Fruit fly (Drosophila melanogaster) whole organism, embryonic: ENCODE results near the gene CG15725.

Experiments
- CG10321 ChIP-seq: fragments of 200-800 bp; sonication (Bioruptor generic); IDR thresholded peaks from 2 replicates; pipeline ENCODE4 v1.3.6; 2022; ENCODE audit warnings: missing biosample characterization, missing genetic modification characterization
- CG10431 ChIP-seq: fragments of 200-800 bp; sonication (Bioruptor generic); optimal IDR thresholded peaks from 3 replicates; lab custom pipeline; 2018; ENCODE audit warnings: missing biosample characterization, mild to moderate bottlenecking, missing genetic modification characterization
- CG10654 ChIP-seq: fragments of 200-800 bp; sonication (Bioruptor generic); optimal IDR thresholded peaks from 2 replicates; lab custom pipeline; 2016; ENCODE audit warnings: missing biosample characterization, missing genetic modification characterization
- CG11504 ChIP-seq: fragments of 200-800 bp; sonication (Bioruptor generic); optimal IDR thresholded peaks from 3 replicates; lab custom pipeline; 2019; ENCODE audit warnings: missing biosample characterization, mild to moderate bottlenecking, missing genetic modification characterization, moderate library complexity
- CG17359 ChIP-seq: fragments of 200-800 bp; sonication (Bioruptor generic); optimal IDR thresholded peaks from 3 replicates; lab custom pipeline; 2018; ENCODE audit warnings: missing biosample characterization, mild to moderate bottlenecking, missing genetic modification characterization, moderate library complexity
- CG2875 ChIP-seq: fragments of 200-800 bp; sonication (Bioruptor generic); optimal IDR thresholded peaks from 2 replicates; lab custom pipeline; 2017; ENCODE audit warnings: missing biosample characterization, mild to moderate bottlenecking, missing genetic modification characterization, missing genetic modification reagents
- CG4282 ChIP-seq: fragments of 200-800 bp; sonication (Bioruptor generic); optimal IDR thresholded peaks from 2 replicates; lab custom pipeline; 2016; ENCODE audit warnings: missing biosample characterization, missing genetic modification characterization
- CG4360 ChIP-seq: fragments of 200-800 bp; sonication (Bioruptor generic); IDR thresholded peaks from 2 replicates; pipeline ENCODE4 v1.3.6; 2022; ENCODE audit warnings: missing biosample characterization, missing genetic modification characterization
- CG4730 ChIP-seq: fragments of 200-800 bp; sonication (Bioruptor generic); IDR thresholded peaks from 2 replicates; pipeline ENCODE4 v1.3.6; 2022; ENCODE audit warnings: missing biosample characterization, missing genetic modification characterization
- CG5180 ChIP-seq: fragments of 200-800 bp; sonication (Bioruptor generic); optimal IDR thresholded peaks from 3 replicates; lab custom pipeline; 2017; ENCODE audit warnings: missing biosample characterization, missing genetic modification characterization, mild to moderate bottlenecking, moderate library complexity, missing genetic modification reagents
- CG7372 ChIP-seq: fragments of 200-800 bp; sonication (Bioruptor generic); IDR thresholded peaks from 2 replicates; pipeline ENCODE4 v1.3.6; 2022; ENCODE audit warnings: missing biosample characterization, missing genetic modification characterization
- CG8944 ChIP-seq: fragments of 200-800 bp; sonication (Bioruptor generic); optimal IDR thresholded peaks from 3 replicates; lab custom pipeline; 2016; ENCODE audit warnings: missing biosample characterization, missing genetic modification characterization
- CG9215 ChIP-seq: fragments of 200-800 bp; sonication (Bioruptor generic); IDR thresholded peaks from 2 replicates; pipeline ENCODE4 v1.3.6; 2022; ENCODE audit warnings: missing biosample characterization, missing genetic modification characterization
- CG9609 ChIP-seq: fragments of 200-800 bp; sonication (Bioruptor generic); optimal IDR thresholded peaks from 3 replicates; lab custom pipeline; 2016; ENCODE audit warnings: missing biosample characterization, missing genetic modification characterization
- CG9876 ChIP-seq: fragments of 200-800 bp; sonication (Bioruptor generic); optimal IDR thresholded peaks from 2 replicates; lab custom pipeline; 2016; ENCODE audit warnings: missing biosample characterization, missing genetic modification characterization
- Dfd ChIP-seq, 2 experiments: fragments of >200 bp; optimal IDR thresholded peaks; 2 replicates each; lab custom pipeline; 2017; ENCODE audit warnings: missing biosample characterization in 2 of 2, missing genetic modification characterization in 2 of 2
- GATAe ChIP-seq: fragments of 200-800 bp; sonication (Bioruptor generic); conservative IDR thresholded peaks from 2 replicates; pipeline ENCODE4 v1.3.6; 2022; ENCODE audit warnings: missing biosample characterization, missing genetic modification characterization
- MBD-R2 ChIP-seq: fragments of 200-800 bp; sonication (Bioruptor generic); IDR thresholded peaks from 2 replicates; pipeline ENCODE4 v1.3.6; 2022; ENCODE audit warnings: missing biosample characterization, missing genetic modification characterization
- Max ChIP-seq: fragments of 200-800 bp; sonication (Bioruptor generic); optimal IDR thresholded peaks from 2 replicates; lab custom pipeline; 2016; ENCODE audit warnings: missing biosample characterization, mild to moderate bottlenecking, missing genetic modification characterization
- Med ChIP-seq: fragments of 200-800 bp; sonication (Bioruptor generic); peaks from one replicate; lab custom pipeline; 2016; ENCODE audit warnings: missing biosample characterization, missing genetic modification characterization, mild to moderate bottlenecking, inconsistent platforms, moderate library complexity
- Oli ChIP-seq: fragments of 200-800 bp; sonication (Bioruptor generic); optimal IDR thresholded peaks from 2 replicates; lab custom pipeline; 2018; ENCODE audit warnings: missing biosample characterization, mild to moderate bottlenecking, missing genetic modification characterization, moderate library complexity
- Rx ChIP-seq: fragments of 200-800 bp; sonication (Bioruptor generic); IDR thresholded peaks from 2 replicates; pipeline ENCODE4 v1.3.6; 2022; ENCODE audit warnings: missing biosample characterization, missing genetic modification characterization
- Sin3A ChIP-seq: fragments of >200 bp; optimal IDR thresholded peaks from 2 replicates; lab custom pipeline; 2018
- Sox100B ChIP-seq: fragments of 200-800 bp; sonication (Bioruptor generic); optimal IDR thresholded peaks from 3 replicates; lab custom pipeline; 2018; ENCODE audit warnings: missing biosample characterization, mild to moderate bottlenecking, missing genetic modification characterization
- abd-A ChIP-seq: fragments of 200-800 bp; sonication (Bioruptor generic); optimal IDR thresholded peaks from 3 replicates; lab custom pipeline; 2019; ENCODE audit warnings: missing biosample characterization, mild to moderate bottlenecking, missing genetic modification characterization, moderate library complexity
- ato ChIP-seq: fragments of 200-800 bp; sonication (Bioruptor generic); IDR thresholded peaks from 2 replicates; pipeline ENCODE4 v1.3.6; 2022; ENCODE audit warnings: missing biosample characterization, missing genetic modification characterization; ENCODE audit not compliant: partially characterized antibody
- chinmo ChIP-seq: fragments of 200-800 bp; sonication (Bioruptor generic); IDR thresholded peaks from 4 replicates; pipeline ENCODE4 v1.3.6; 2022; ENCODE audit warnings: missing biosample characterization, missing genetic modification characterization; ENCODE audit not compliant: partially characterized antibody
- dan ChIP-seq: fragments of 200-800 bp; sonication (Bioruptor generic); IDR thresholded peaks from 2 replicates; pipeline ENCODE4 v1.3.6; 2022; ENCODE audit warnings: missing biosample characterization, missing genetic modification characterization
- dmrt11E ChIP-seq: fragments of 200-800 bp; sonication (Bioruptor generic); optimal IDR thresholded peaks from 3 replicates; lab custom pipeline; 2018; ENCODE audit warnings: missing biosample characterization, mild to moderate bottlenecking, missing genetic modification characterization, moderate library complexity
- dysf ChIP-seq: fragments of 200-800 bp; sonication (Bioruptor generic); IDR thresholded peaks from 3 replicates; pipeline ENCODE4 v1.3.6; 2022; ENCODE audit warnings: missing biosample characterization, missing genetic modification characterization
- eve ChIP-seq, 2 experiments: fragments of >200 bp; optimal IDR thresholded peaks; 2 replicates each; lab custom pipeline; 2017; ENCODE audit warnings: missing biosample characterization in 2 of 2, missing genetic modification characterization in 2 of 2
- exex ChIP-seq: fragments of 200-800 bp; sonication (Bioruptor generic); optimal IDR thresholded peaks from 4 replicates; lab custom pipeline; 2018; ENCODE audit warnings: missing biosample characterization, mild to moderate bottlenecking, missing genetic modification characterization, moderate library complexity
- fd64A ChIP-seq: fragments of 200-800 bp; sonication (Bioruptor generic); optimal IDR thresholded peaks from 3 replicates; lab custom pipeline; 2018; ENCODE audit warnings: missing biosample characterization, mild to moderate bottlenecking, missing genetic modification characterization
- gsb ChIP-seq: fragments of 200-800 bp; sonication (Bioruptor generic); IDR thresholded peaks from 2 replicates; pipeline ENCODE4 v1.3.6; 2022; ENCODE audit warnings: missing biosample characterization, missing genetic modification characterization
- h ChIP-seq: fragments of >200 bp; optimal IDR thresholded peaks from 2 replicates; lab custom pipeline; 2017
- hkb ChIP-seq, 2 experiments: fragments of 200-800 bp in 1 of 2; fragments of >200 bp in 1 of 2; sonication (Bioruptor generic) in 1 of 2; IDR thresholded peaks in 1 of 2; optimal IDR thresholded peaks in 1 of 2; 2 replicates each; pipeline versions ENCODE4 v1.3.6 to Lab custom; 2017 to 2022; ENCODE audit warnings: missing biosample characterization in 1 of 2, missing genetic modification characterization in 1 of 2
- jigr1 ChIP-seq: fragments of 200-800 bp; sonication (Bioruptor generic); IDR thresholded peaks from 3 replicates; pipeline ENCODE4 v1.3.6; 2022; ENCODE audit warnings: missing biosample characterization, missing genetic modification characterization
- knrl ChIP-seq: fragments of 200-800 bp; sonication (Bioruptor generic); IDR thresholded peaks from 3 replicates; pipeline ENCODE4 v1.3.6; 2022; ENCODE audit warnings: missing biosample characterization, missing genetic modification characterization; ENCODE audit not compliant: partially characterized antibody
- lbe ChIP-seq: fragments of 200-800 bp; sonication (Bioruptor generic); optimal IDR thresholded peaks from 2 replicates; lab custom pipeline; 2016; ENCODE audit warnings: missing biosample characterization, mild to moderate bottlenecking, missing genetic modification characterization
- pb ChIP-seq: fragments of 200-800 bp; sonication (Bioruptor generic); optimal IDR thresholded peaks from 3 replicates; lab custom pipeline; 2016; ENCODE audit warnings: missing biosample characterization, missing genetic modification characterization
- rib ChIP-seq: fragments of 200-800 bp; sonication (Bioruptor generic); IDR thresholded peaks from 2 replicates; pipeline ENCODE4 v1.3.6; 2022; ENCODE audit warnings: missing biosample characterization, missing genetic modification characterization
- sd ChIP-seq: fragments of 200-800 bp; sonication (Bioruptor generic); optimal IDR thresholded peaks from 3 replicates; lab custom pipeline; 2018; ENCODE audit warnings: missing biosample characterization, mild to moderate bottlenecking, missing genetic modification characterization, moderate library complexity
- slou ChIP-seq: fragments of 200-800 bp; sonication (Bioruptor generic); optimal IDR thresholded peaks from 3 replicates; lab custom pipeline; 2016; ENCODE audit warnings: missing biosample characterization, missing genetic modification characterization
- sna ChIP-seq: fragments of 200-800 bp; sonication (Bioruptor generic); IDR thresholded peaks from 2 replicates; pipeline ENCODE4 v1.3.6; 2022; ENCODE audit warnings: missing biosample characterization, missing genetic modification characterization; ENCODE audit not compliant: partially characterized antibody
- stwl ChIP-seq: fragments of 200-800 bp; sonication (Bioruptor generic); optimal IDR thresholded peaks from 3 replicates; lab custom pipeline; 2018; ENCODE audit warnings: missing biosample characterization, mild to moderate bottlenecking, missing genetic modification characterization, moderate library complexity
- trem ChIP-seq: fragments of 200-800 bp; optimal IDR thresholded peaks from 3 replicates; lab custom pipeline; 2019; ENCODE audit warnings: missing biosample characterization, mild to moderate bottlenecking, missing genetic modification characterization, moderate library complexity
- usp ChIP-seq: fragments of >200 bp; optimal IDR thresholded peaks from 2 replicates; lab custom pipeline; 2017; ENCODE audit warnings: missing biosample characterization, missing genetic modification characterization

Gene CG15725

dm6 chrX:12731077-12731476, 25.4 kb downstream of the CG15725 start:
- TF ChIP-seq CG4360 (GFP tag; lab: Robert Waterston, UW) (peak; percentile 94), Dfd (GFP tag; optimal IDR thresholded peaks at IDR 0.05; lab: Kevin White, UChicago) (peak in 1 of 2 experiments; percentile 84), CG5180 (GFP tag; lab: Kevin White, UChicago) (peak; percentile 70), eve (GFP tag; optimal IDR thresholded peaks at IDR 0.05; lab: Kevin White, UChicago) (no peak), dan (GFP tag; lab: Robert Waterston, UW) (no peak), CG11504 (tag; lab: Kevin White, UChicago) (peak; percentile 66)
- TF ChIP-seq, all 482 proteins: peak for 4

dm6 chrX:12732486-12732885, 26.8 kb downstream of the CG15725 start:
- TF ChIP-seq GATAe (GFP tag; lab: Robert Waterston, UW) (peak; percentile 53), CG9215 (GFP tag; lab: Robert Waterston, UW) (no peak), chinmo (GFP tag; lab: Robert Waterston, UW) (0 out of 4 replicates have a peak, but pooled peaks have one; percentile 30), Sox100B (GFP tag; lab: Kevin White, UChicago) (no peak), sd (tag; lab: Kevin White, UChicago) (peak; percentile 26), lbe (GFP tag; lab: Kevin White, UChicago) (peak; percentile 6), CG8944 (GFP tag; lab: Kevin White, UChicago) (no peak), exex (tag; lab: Kevin White, UChicago) (peak; percentile 55), dmrt11E (tag; lab: Kevin White, UChicago) (no peak), CG17359 (tag; lab: Kevin White, UChicago) (peak; percentile 22)

- TF ChIP-seq ato (no peak), CG9876 (no peak), h (lab: Kevin White, UChicago) (no peak), Med (peak; percentile 76), jigr1 (GFP tag; lab: Robert Waterston, UW) (no peak), Rx (GFP tag; lab: Robert Waterston, UW) (no peak), MBD-R2 (GFP tag; lab: Robert Waterston, UW) (no peak), CG9609 (GFP tag; lab: Kevin White, UChicago) (no peak), abd-A (tag; lab: Kevin White, UChicago) (peak; percentile 34), CG4730 (GFP tag; lab: Robert Waterston, UW) (no peak), lbe (GFP tag; lab: Kevin White, UChicago) (no peak), CG9215 (GFP tag; lab: Robert Waterston, UW) (no peak), usp (GFP tag; lab: Kevin White, UChicago) (no peak), CG10321 (no peak), stwl (tag; lab: Kevin White, UChicago) (no peak), trem (tag; lab: Kevin White, UChicago) (no peak), CG10654 (no peak), knrl (GFP tag; lab: Robert Waterston, UW) (no peak), sna (no peak), CG8944 (GFP tag; lab: Kevin White, UChicago) (no peak), CG10431 (GFP tag; lab: Kevin White, UChicago) (no peak), rib (GFP tag; lab: Robert Waterston, UW) (no peak), Sin3A (no peak), CG2875 (no peak), CG7372 (GFP tag; lab: Robert Waterston, UW) (no peak), slou (no peak), hkb (optimal IDR thresholded peaks at IDR 0.05; lab: Kevin White, UChicago) (no peak), hkb (GFP tag; IDR thresholded peaks at IDR 0.05; lab: Robert Waterston, UW) (no peak), Max (GFP tag; lab: Kevin White, UChicago) (no peak), Oli (tag; lab: Kevin White, UChicago) (no peak), fd64A (GFP tag; lab: Kevin White, UChicago) (no peak), gsb (GFP tag; lab: Robert Waterston, UW) (no peak), CG4282 (no peak), pb (GFP tag; lab: Kevin White, UChicago) (no peak), dysf (no peak), sd (tag; lab: Kevin White, UChicago) (peak; percentile 13)
Observed at dm6 chrX:12733770-12734189, 28.1 kb downstream of the CG15725 start.
